Worm (Caenorhabditis elegans) whole organism, young adult: ENCODE data around the gene F54C8.7.
"Not testable (repeated sequence)": the region's sequence is repeated elsewhere in the genome, so short reads cannot be mapped to it uniquely, and the experiment has no call there.

ENCODE experiments used
- B0019.2 ChIP-seq: fragments of 200-800 bp; sonication (Bioruptor generic); conservative IDR thresholded peaks from 2 replicates; pipeline ENCODE4 v1.3.6; 2022; ENCODE audit warnings: missing genetic modification reagents, missing genetic modification characterization, missing compliant biosample characterization
- B0035.1 ChIP-seq: sonication (generic microtip); optimal IDR thresholded peaks from 2 replicates; lab custom pipeline; 2016; ENCODE audit warnings: missing genetic modification characterization, mild to moderate bottlenecking, missing compliant biosample characterization, missing genotype, missing genetic modification reagents
- B0261.1 ChIP-seq: sonication (generic microtip); optimal IDR thresholded peaks from 2 replicates; lab custom pipeline; 2016; ENCODE audit warnings: mild to moderate bottlenecking, missing genetic modification characterization, moderate library complexity, missing compliant biosample characterization
- C06A6.2 ChIP-seq: fragments of 200-800 bp; sonication (Bioruptor generic); conservative IDR thresholded peaks from 2 replicates; pipeline ENCODE4 v1.3.6; 2022; ENCODE audit warnings: missing genetic modification characterization, missing compliant biosample characterization
- F23B12.7 ChIP-seq: sonication (generic microtip); optimal IDR thresholded peaks from 2 replicates; lab custom pipeline; 2017; ENCODE audit warnings: missing genetic modification characterization, mild to moderate bottlenecking, missing compliant biosample characterization, antibody characterized with exemption, moderate library complexity; ENCODE audit not compliant: insufficient read depth
- F52B5.7 ChIP-seq: sonication (generic microtip); optimal IDR thresholded peaks from 2 replicates; lab custom pipeline; 2016; ENCODE audit warnings: mild to moderate bottlenecking, missing genetic modification characterization, missing compliant biosample characterization
- F55B11.4 ChIP-seq: sonication (generic microtip); optimal IDR thresholded peaks from 2 replicates; lab custom pipeline; 2016; ENCODE audit warnings: missing compliant biosample characterization, missing genetic modification characterization, borderline replicate concordance; ENCODE audit not compliant: insufficient read depth
- K11D2.4 ChIP-seq: fragments of 200-800 bp; sonication (Bioruptor generic); IDR thresholded peaks from 2 replicates; pipeline ENCODE4 v1.3.6; 2022; ENCODE audit warnings: missing genetic modification reagents, missing genetic modification characterization, missing compliant biosample characterization
- Y53F4B.3 ChIP-seq: fragments of 200-800 bp; sonication (Bioruptor generic); IDR thresholded peaks from 2 replicates; pipeline ENCODE4 v1.3.6; 2022; ENCODE audit warnings: missing genetic modification reagents, missing genetic modification characterization, missing compliant biosample characterization
- Y53G8AR.9 ChIP-seq: fragments of 200-800 bp; sonication (Bioruptor generic); conservative IDR thresholded peaks from 2 replicates; pipeline ENCODE4 v1.3.6; 2022; ENCODE audit warnings: missing genetic modification reagents, missing genetic modification characterization, missing compliant biosample characterization
- Y56A3A.18 ChIP-seq: fragments of 200-800 bp; sonication (Bioruptor generic); IDR thresholded peaks from 2 replicates; pipeline ENCODE4 v1.3.6; 2022; ENCODE audit warnings: missing genetic modification reagents, missing genetic modification characterization, missing compliant biosample characterization
- Y95B8A.8 ChIP-seq: fragments of 200-800 bp; sonication (Bioruptor generic); IDR thresholded peaks from 2 replicates; pipeline ENCODE4 v1.3.6; 2022; ENCODE audit warnings: missing genetic modification reagents, missing genetic modification characterization, missing compliant biosample characterization
- akir-1 ChIP-seq: fragments of 200-800 bp; sonication (Bioruptor generic); optimal IDR thresholded peaks from 2 replicates; lab custom pipeline; 2018; ENCODE audit warnings: mild to moderate bottlenecking, missing genetic modification characterization, moderate library complexity, missing compliant biosample characterization
- aptf-3 ChIP-seq: fragments of 200-800 bp; sonication (Bioruptor generic); IDR thresholded peaks from 2 replicates; pipeline ENCODE4 v1.3.6; 2022; ENCODE audit warnings: missing genetic modification characterization, missing compliant biosample characterization
- atf-7 ChIP-seq: sonication (generic microtip); optimal IDR thresholded peaks from 2 replicates; lab custom pipeline; 2017; ENCODE audit warnings: mild to moderate bottlenecking, missing genetic modification characterization, missing compliant biosample characterization
- attf-3 ChIP-seq: fragments of 200-800 bp; sonication (Bioruptor generic); conservative IDR thresholded peaks from 2 replicates; pipeline ENCODE4 v1.3.6; 2022; ENCODE audit warnings: missing genetic modification reagents, missing genetic modification characterization, missing compliant biosample characterization
- ccch-3 ChIP-seq: fragments of 200-800 bp; sonication (Bioruptor generic); optimal IDR thresholded peaks from 2 replicates; lab custom pipeline; 2018; ENCODE audit warnings: mild to moderate bottlenecking, missing genetic modification characterization, missing compliant biosample characterization
- ceh-100 ChIP-seq: fragments of 200-800 bp; sonication (Bioruptor generic); IDR thresholded peaks from 2 replicates; pipeline ENCODE4 v1.3.6; 2022; ENCODE audit warnings: missing genetic modification reagents, missing genetic modification characterization, missing compliant biosample characterization
- ceh-40 ChIP-seq: fragments of 200-800 bp; sonication (Bioruptor generic); IDR thresholded peaks from 2 replicates; pipeline ENCODE4 v1.3.6; 2022; ENCODE audit warnings: missing genetic modification characterization, missing compliant biosample characterization
- ceh-91 ChIP-seq: fragments of 200-800 bp; sonication (Bioruptor generic); IDR thresholded peaks from 2 replicates; pipeline ENCODE4 v1.3.6; 2022; ENCODE audit warnings: missing genetic modification reagents, missing genetic modification characterization, missing compliant biosample characterization
- dox-1 ChIP-seq: fragments of 200-800 bp; sonication (Bioruptor generic); IDR thresholded peaks from 2 replicates; pipeline ENCODE4 v1.3.6; 2022; ENCODE audit warnings: missing genetic modification reagents, missing genetic modification characterization, missing compliant biosample characterization
- efl-1 ChIP-seq: fragments of 150-350 bp; optimal IDR thresholded peaks from 2 replicates; lab custom pipeline; 2014; ENCODE audit warnings: missing biosample characterization, missing genetic modification reagents, missing genetic modification characterization
- let-526 ChIP-seq: fragments of 200-800 bp; sonication (Bioruptor generic); IDR thresholded peaks from 2 replicates; pipeline ENCODE4 v1.3.6; 2022; ENCODE audit warnings: missing genetic modification reagents, missing genetic modification characterization, missing compliant biosample characterization
- lin-40 ChIP-seq: sonication (generic microtip); optimal IDR thresholded peaks from 2 replicates; lab custom pipeline; 2016; ENCODE audit warnings: missing genetic modification characterization, mild to moderate bottlenecking, missing compliant biosample characterization, missing genotype, missing genetic modification reagents
- lin-54 ChIP-seq: fragments of 200-800 bp; sonication (Bioruptor generic); optimal IDR thresholded peaks from 2 replicates; lab custom pipeline; 2018; ENCODE audit warnings: mild to moderate bottlenecking, missing genetic modification characterization, missing compliant biosample characterization
- lsl-1 ChIP-seq: fragments of 200-800 bp; sonication (Bioruptor generic); optimal IDR thresholded peaks from 2 replicates; lab custom pipeline; 2018; ENCODE audit warnings: mild to moderate bottlenecking, missing genetic modification characterization, moderate library complexity, missing compliant biosample characterization
- madf-3 ChIP-seq: fragments of 200-800 bp; sonication (Bioruptor generic); IDR thresholded peaks from 2 replicates; pipeline ENCODE4 v1.3.6; 2022; ENCODE audit warnings: missing genetic modification reagents, missing genetic modification characterization, missing compliant biosample characterization
- madf-6 ChIP-seq: fragments of 200-800 bp; sonication (Bioruptor generic); IDR thresholded peaks from 2 replicates; pipeline ENCODE4 v1.3.6; 2022; ENCODE audit warnings: missing genetic modification reagents, missing genetic modification characterization, missing compliant biosample characterization
- madf-8 ChIP-seq: fragments of 200-800 bp; sonication (Bioruptor generic); conservative IDR thresholded peaks from 2 replicates; pipeline ENCODE4 v1.3.6; 2022; ENCODE audit warnings: missing genetic modification reagents, missing genetic modification characterization, missing compliant biosample characterization
- mcd-1 ChIP-seq: fragments of 200-800 bp; sonication (Bioruptor generic); IDR thresholded peaks from 2 replicates; pipeline ENCODE4 v1.3.6; 2022; ENCODE audit warnings: missing genetic modification reagents, missing genetic modification characterization, missing compliant biosample characterization
- nfya-2 ChIP-seq: fragments of 200-800 bp; sonication (Bioruptor generic); IDR thresholded peaks from 2 replicates; pipeline ENCODE4 v1.3.6; 2022; ENCODE audit warnings: missing genetic modification reagents, missing genetic modification characterization, missing compliant biosample characterization
- nhr-120 ChIP-seq: fragments of 200-800 bp; sonication (Bioruptor generic); IDR thresholded peaks from 2 replicates; pipeline ENCODE4 v1.3.6; 2022; ENCODE audit warnings: missing genetic modification characterization, missing compliant biosample characterization
- rcor-1 ChIP-seq: fragments of 200-800 bp; sonication (Bioruptor generic); IDR thresholded peaks from 2 replicates; pipeline ENCODE4 v1.3.6; 2022; ENCODE audit warnings: missing genetic modification reagents, missing genetic modification characterization, missing compliant biosample characterization
- snpc-1.3 ChIP-seq: sonication (generic microtip); optimal IDR thresholded peaks from 2 replicates; lab custom pipeline; 2017; ENCODE audit warnings: missing genetic modification characterization, mild to moderate bottlenecking, missing compliant biosample characterization, antibody characterized with exemption, moderate library complexity, missing genotype, missing genetic modification reagents; ENCODE audit not compliant: insufficient read depth
- snpc-3.4 ChIP-seq: sonication (generic microtip); optimal IDR thresholded peaks from 2 replicates; lab custom pipeline; 2017; ENCODE audit warnings: missing genetic modification characterization, mild to moderate bottlenecking, missing compliant biosample characterization, antibody characterized with exemption, moderate library complexity, missing genotype, missing genetic modification reagents
- snpc-4 ChIP-seq, 5 experiments: fragments of 150-350 bp in 1 of 5; sonication (generic microtip) in 4 of 5; optimal IDR thresholded peaks; 2 replicates each; lab custom pipeline; 2014 to 2018; ENCODE audit warnings: missing genetic modification characterization in 5 of 5, missing biosample characterization in 3 of 5, antibody characterized with exemption in 2 of 5, mild to moderate bottlenecking in 2 of 5, missing compliant biosample characterization in 2 of 5, missing genotype in 2 of 5, moderate library complexity in 2 of 5, missing genetic modification reagents in 1 of 5
- sptf-2 ChIP-seq: fragments of 200-800 bp; sonication (Bioruptor generic); optimal IDR thresholded peaks from 2 replicates; lab custom pipeline; 2018; ENCODE audit warnings: mild to moderate bottlenecking, missing genetic modification characterization, missing compliant biosample characterization
- tbp1 ChIP-seq: fragments of 200-800 bp; sonication (Bioruptor generic); optimal IDR thresholded peaks from 2 replicates; lab custom pipeline; 2018; ENCODE audit warnings: mild to moderate bottlenecking, missing genetic modification characterization, missing compliant biosample characterization
- unc-130 ChIP-seq: sonication (generic microtip); optimal IDR thresholded peaks from 2 replicates; lab custom pipeline; 2016; ENCODE audit warnings: missing genetic modification reagents, missing genetic modification characterization, missing compliant biosample characterization
- ztf-18 ChIP-seq: sonication (generic microtip); optimal IDR thresholded peaks from 2 replicates; lab custom pipeline; 2016; ENCODE audit warnings: missing genotype, mild to moderate bottlenecking, missing genetic modification characterization, missing compliant biosample characterization
- ztf-25 ChIP-seq: fragments of 200-800 bp; sonication (Bioruptor generic); IDR thresholded peaks from 2 replicates; pipeline ENCODE4 v1.3.6; 2022; ENCODE audit warnings: missing genetic modification reagents, missing genetic modification characterization, missing compliant biosample characterization
- ztf-6 ChIP-seq: fragments of 200-800 bp; sonication (Bioruptor generic); IDR thresholded peaks from 2 replicates; pipeline ENCODE4 v1.3.6; 2022; ENCODE audit warnings: missing genetic modification reagents, missing genetic modification characterization, missing compliant biosample characterization

The F54C8.7 gene

DNA sequence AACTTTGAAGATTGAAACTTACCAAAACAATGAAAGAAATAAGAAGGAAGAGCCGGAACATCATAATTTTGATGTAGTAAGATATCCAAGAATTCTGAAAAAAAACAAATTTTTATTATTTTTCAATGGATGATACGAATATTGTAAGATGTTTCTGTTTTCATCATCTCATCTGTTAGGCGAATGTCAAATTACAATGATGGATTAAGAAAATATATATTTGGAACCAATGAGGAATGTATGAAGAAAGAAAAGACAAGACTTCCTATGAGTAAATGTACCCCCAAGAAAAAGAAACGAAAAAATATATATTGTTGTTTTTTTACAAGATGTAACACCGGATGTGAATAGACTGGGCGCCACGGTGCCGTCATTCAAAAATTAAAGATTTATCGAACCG is 27.6 kb downstream of the F54C8.7 start, which contains the start of gene T26G10.5:
TSS of gene T26G10.5 (minus strand) at position 101 of the 400 bp plus-strand sequence.
- TF ChIP-seq K11D2.4 (no peak), ztf-18 (tag; lab: Kevin White, UChicago) (no peak), Y56A3A.18 (no peak), ceh-40 (GFP tag; lab: Robert Waterston, UW) (no peak), C06A6.2 (GFP tag; lab: Robert Waterston, UW) (no peak), nfya-2 (GFP tag; lab: Robert Waterston, UW) (no peak), akir-1 (GFP tag; lab: Kevin White, UChicago) (no peak), F55B11.4 (tag; lab: Kevin White, UChicago) (no peak), atf-7 (no peak), attf-3 (GFP tag; lab: Robert Waterston, UW) (no peak), lin-40 (tag; lab: Kevin White, UChicago) (no peak), nhr-120 (GFP tag; lab: Robert Waterston, UW) (no peak), F23B12.7 (tag; lab: Kevin White, UChicago) (no peak), lin-54 (no peak), ccch-3 (GFP tag; lab: Kevin White, UChicago) (no peak)
- TF ChIP-seq, all 124 proteins: peak for 0

DNA sequence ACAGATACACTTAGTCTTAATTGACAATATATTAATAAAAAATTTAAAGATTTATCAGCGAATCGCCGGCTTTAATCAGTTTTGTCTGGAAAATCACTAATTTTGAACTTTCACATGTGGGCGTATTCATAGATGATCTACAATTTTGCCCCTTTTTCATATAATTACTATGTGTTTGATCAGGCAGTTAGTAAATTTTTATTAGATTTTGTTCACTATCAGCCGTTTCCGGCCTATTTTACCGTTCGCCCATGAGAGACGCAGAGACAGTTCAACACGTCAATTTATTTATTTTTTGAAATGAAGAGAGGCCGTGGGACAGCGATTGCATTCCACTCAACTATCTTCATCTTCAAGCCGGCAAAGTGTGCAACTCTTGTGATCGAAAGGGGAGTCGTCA is 33.6 kb downstream of the F54C8.7 start, which contains the start of gene T26G10.4:
TSS of gene T26G10.4 (plus strand) at position 301 of the 400 bp plus-strand sequence.
- TF ChIP-seq aptf-3; unc-130; madf-6 (GFP tag; lab: Robert Waterston, UW): not testable (repeated sequence)

DNA sequence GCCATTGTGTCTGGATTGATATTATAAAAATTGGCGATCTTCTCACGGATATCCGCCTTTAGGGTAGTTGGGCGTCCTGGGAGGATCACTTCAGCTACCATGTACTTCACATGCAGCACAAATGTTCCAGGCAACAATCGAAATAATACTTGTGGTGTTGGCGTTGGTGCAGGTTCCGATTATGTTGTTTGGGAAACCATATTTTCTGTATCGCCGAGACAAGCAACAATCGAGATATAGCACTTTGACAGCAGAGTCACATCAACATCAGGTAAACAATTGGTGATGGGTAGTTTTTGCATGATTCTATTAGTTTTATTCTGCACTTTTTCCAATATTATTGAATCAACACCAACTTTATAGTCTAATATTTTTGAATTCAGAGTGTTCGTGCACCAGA is 40.5 kb downstream of the F54C8.7 start, which contains the start of gene T26G10.3:
TSS of gene T26G10.3 (minus strand) at position 101 of the 400 bp plus-strand sequence.
- TF ChIP-seq Y53G8AR.9 (no peak), akir-1 (GFP tag; lab: Kevin White, UChicago) (no peak), B0035.1 (tag; lab: Kevin White, UChicago) (no peak), B0261.1 (tag; lab: Kevin White, UChicago) (no peak), sptf-2 (GFP tag; lab: Kevin White, UChicago) (no peak), let-526 (GFP tag; lab: Robert Waterston, UW) (no peak), mcd-1 (GFP tag; lab: Robert Waterston, UW) (no peak), dox-1 (GFP tag; lab: Robert Waterston, UW) (no peak), snpc-1.3 (tag; lab: Kevin White, UChicago) (no peak), F52B5.7 (no peak), nhr-120 (GFP tag; lab: Robert Waterston, UW) (no peak)
- TF ChIP-seq, all 124 proteins: peak for 0

DNA sequence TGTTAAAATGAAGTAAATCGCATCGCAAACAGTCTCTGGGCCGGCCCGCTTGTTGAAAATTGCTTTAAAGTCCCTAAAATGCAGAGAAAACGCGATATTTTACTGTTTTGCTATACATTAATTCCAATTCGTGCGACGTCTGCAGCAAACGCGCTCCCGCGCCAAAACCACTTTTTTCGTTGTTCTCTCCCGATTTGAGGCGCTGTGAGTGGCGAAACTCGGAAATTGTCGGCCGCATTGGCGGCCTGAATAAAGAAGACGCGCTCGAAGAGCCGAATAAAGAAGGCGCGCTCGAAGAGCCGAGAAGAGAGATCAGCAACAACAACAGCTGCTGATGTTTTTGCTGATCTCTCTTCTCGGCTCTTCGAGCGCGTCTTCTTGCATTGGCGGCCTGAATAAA is 45.6 kb downstream of the F54C8.7 start:
- TF ChIP-seq aptf-3 (peak; percentile 60; the same call in 1 of the 2 replicates), attf-3 (GFP tag; lab: Robert Waterston, UW) (peak; percentile 87), snpc-4 (GFP tag; optimal IDR thresholded peaks at IDR 0.05; lab: Kevin White, UChicago) (peak; percentile 90), snpc-4 (tag; optimal IDR thresholded peaks at IDR 0.05; lab: Kevin White, UChicago) (peak; percentile 89 to 98 (median 94)), ceh-91 (GFP tag; lab: Robert Waterston, UW) (peak; percentile 97), Y95B8A.8 (GFP tag; lab: Robert Waterston, UW) (peak; percentile 95), ztf-6 (GFP tag; lab: Robert Waterston, UW) (peak; percentile 64; the same call in 1 of the 2 replicates), Y53F4B.3 (GFP tag; lab: Robert Waterston, UW) (peak; percentile 91), madf-8 (peak; percentile 89), B0019.2 (GFP tag; lab: Robert Waterston, UW) (peak; percentile 97), tbp1 (GFP tag; lab: Kevin White, UChicago) (peak; percentile 77), snpc-3.4 (tag; lab: Kevin White, UChicago) (peak; percentile 84), unc-130 (peak; percentile 50), ceh-100 (peak; percentile 97), lsl-1 (GFP tag; lab: Kevin White, UChicago) (peak; percentile 74), ztf-25 (GFP tag; lab: Robert Waterston, UW) (peak; percentile 98), efl-1 (GFP tag; lab: Kevin White, UChicago) (peak; percentile 53), madf-3 (GFP tag; lab: Robert Waterston, UW) (peak; percentile 84), rcor-1 (GFP tag; lab: Robert Waterston, UW) (peak; percentile 90), ztf-18 (tag; lab: Kevin White, UChicago) (peak; percentile 73)
